Fruit fly (Drosophila melanogaster): ENCODE data around the gene Prp16.
A peak's percentile ranks its signal among the peaks of the same experiment; 100 is the strongest.

- TF ChIP-seq Hr39 (GFP tag; optimal IDR thresholded peaks at IDR 0.05) (peak; percentile 92), CG8119 (GFP tag; IDR thresholded peaks at IDR 0.05) (peak; percentile 98), CG16779 (tag; optimal IDR thresholded peaks at IDR 0.05) (peak; percentile 90), CG32006 (GFP tag; optimal IDR thresholded peaks at IDR 0.05) (peak; percentile 95), CG10631 (GFP tag; optimal IDR thresholded peaks at IDR 0.05) (peak; percentile 97), Blimp-1 (GFP tag; optimal IDR thresholded peaks at IDR 0.05) (peak; percentile 90), achi (GFP tag; optimal IDR thresholded peaks at IDR 0.05) (peak; percentile 96), topi (GFP tag; optimal IDR thresholded peaks at IDR 0.05) (peak; percentile 98), eg (GFP tag; IDR thresholded peaks at IDR 0.05) (peak; percentile 97), Hr38 (GFP tag; optimal IDR thresholded peaks at IDR 0.05) (no peak), cyc (GFP tag; optimal IDR thresholded peaks at IDR 0.05) (peak; percentile 97), Eip78C (GFP tag) (peak; percentile 99), Sox102F (GFP tag; optimal IDR thresholded peaks at IDR 0.05) (peak; percentile 93)
Observed at dm6 chrX:14218045-14218483, 16.9 kb downstream of the Prp16 start.

Measured in whole organism, prepupa.